Worm (Caenorhabditis elegans) whole organism, L1 larva: ENCODE results near the gene pno-1.

Source experiments
- Y116A8C.19 ChIP-seq: sonication (generic microtip); optimal IDR thresholded peaks from 2 replicates; lab custom pipeline; 2016; ENCODE audit warnings: missing compliant biosample characterization, missing genetic modification characterization, borderline replicate concordance
- aly-2 ChIP-seq: fragments of 150-350 bp; optimal IDR thresholded peaks from 2 replicates; lab custom pipeline; 2014; ENCODE audit warnings: missing biosample characterization, missing genetic modification characterization
- ama-1 ChIP-seq: fragments of 150-350 bp; optimal IDR thresholded peaks from 2 replicates; lab custom pipeline; 2014
- elt-2 ChIP-seq: sonication (generic microtip); optimal IDR thresholded peaks from 2 replicates; lab custom pipeline; 2016; ENCODE audit warnings: missing genetic modification characterization, mild to moderate bottlenecking, inconsistent platforms, missing compliant biosample characterization, missing genetic modification reagents
- hlh-4 ChIP-seq: sonication (generic microtip); optimal IDR thresholded peaks from 2 replicates; lab custom pipeline; 2016; ENCODE audit warnings: mild to moderate bottlenecking, missing genetic modification characterization, missing compliant biosample characterization
- lin-39 ChIP-seq: fragments of 150-350 bp; optimal IDR thresholded peaks from 2 replicates; lab custom pipeline; 2014; ENCODE audit warnings: missing biosample characterization, missing genetic modification reagents, missing genetic modification characterization
- lsy-2 ChIP-seq, 2 experiments: fragments of 150-350 bp; optimal IDR thresholded peaks; 2 replicates each; lab custom pipeline; 2014; ENCODE audit warnings: missing biosample characterization in 2 of 2, missing genetic modification characterization in 2 of 2
- mdl-1 ChIP-seq, 2 experiments: fragments of 150-350 bp; optimal IDR thresholded peaks; 2 replicates each; lab custom pipeline; 2014 to 2017; ENCODE audit warnings: missing biosample characterization in 2 of 2, missing genetic modification characterization in 2 of 2, inconsistent platforms in 1 of 2
- nhr-237 ChIP-seq: fragments of 150-350 bp; optimal IDR thresholded peaks from 2 replicates; lab custom pipeline; 2014; ENCODE audit warnings: missing biosample characterization, missing genetic modification characterization
- nhr-77 ChIP-seq: fragments of 150-350 bp; optimal IDR thresholded peaks from 2 replicates; lab custom pipeline; 2014; ENCODE audit warnings: missing biosample characterization, missing genetic modification characterization
- pqm-1 ChIP-seq: sonication (generic microtip); optimal IDR thresholded peaks from 3 replicates; lab custom pipeline; 2017; ENCODE audit warnings: missing biosample characterization, missing genetic modification characterization
- unc-62 ChIP-seq: fragments of 150-350 bp; optimal IDR thresholded peaks from 2 replicates; lab custom pipeline; 2014; ENCODE audit warnings: missing biosample characterization, missing genetic modification reagents, missing genetic modification characterization
- ztf-11 ChIP-seq, 2 experiments: sonication (generic microtip); optimal IDR thresholded peaks; 2 replicates each; lab custom pipeline; 2016 to 2017; ENCODE audit warnings: missing genetic modification characterization in 2 of 2, missing biosample characterization in 1 of 2, missing compliant biosample characterization in 1 of 2

DNA sequence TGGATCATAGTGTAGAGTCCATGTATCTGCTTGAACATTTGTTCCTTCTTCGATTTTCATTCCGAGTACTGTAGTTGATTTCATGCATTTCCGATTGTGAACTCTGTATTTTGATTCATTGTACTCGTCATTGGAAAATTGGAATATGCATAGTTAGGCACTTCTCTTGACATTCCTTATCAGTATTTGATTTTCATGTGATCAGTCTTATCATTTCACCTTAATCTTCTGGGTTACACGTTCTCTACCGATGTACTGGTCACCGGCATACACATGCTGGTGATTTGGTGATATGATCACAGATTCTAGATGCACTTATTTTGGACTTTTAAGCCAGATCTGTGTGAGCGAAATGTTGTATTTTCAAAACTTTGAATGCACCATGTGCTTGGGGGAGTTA lies 48.5 kb upstream of the pno-1 start:
- peak; percentile 95 for TF ChIP-seq elt-2 (tag; lab: Kevin White, UChicago)
- TF ChIP-seq Y116A8C.19 (tag; lab: Kevin White, UChicago) = no peak
- TF ChIP-seq hlh-4 (tag; lab: Kevin White, UChicago) = no peak
- peak; percentile 81 for TF ChIP-seq pqm-1 (tag; lab: Kevin White, UChicago)
- no peak for TF ChIP-seq lsy-2 (tag; optimal IDR thresholded peaks at IDR 0.05; lab: Kevin White, UChicago)
- no peak for TF ChIP-seq ama-1 (lab: Kevin White, UChicago)
- TF ChIP-seq lin-39 (tag; lab: Kevin White, UChicago) = no peak
- no peak for TF ChIP-seq ztf-11 (tag; optimal IDR thresholded peaks at IDR 0.05; lab: Kevin White, UChicago)
- TF ChIP-seq unc-62 (GFP tag; lab: Kevin White, UChicago) = no peak
- no peak for TF ChIP-seq aly-2
- no peak for TF ChIP-seq mdl-1 (tag; optimal IDR thresholded peaks at IDR 0.05; lab: Kevin White, UChicago)
- no peak for TF ChIP-seq nhr-237 (tag; lab: Kevin White, UChicago)
- TF ChIP-seq nhr-77 (tag; lab: Kevin White, UChicago) = no peak
